Fruit fly (Drosophila melanogaster) whole organism: ENCODE results near the gene CG8112.
A peak's percentile ranks its signal among the peaks of the same experiment; 100 is the strongest.

Experiments
- CG8478 ChIP-seq: fragments of >200 bp; optimal IDR thresholded peaks from 2 replicates; lab custom pipeline; 2018; ENCODE audit warnings: inconsistent platforms
- Dll ChIP-seq: fragments of >200 bp; optimal IDR thresholded peaks from 2 replicates; lab custom pipeline; 2017
- EcR ChIP-seq, 2 experiments: fragments of >200 bp; optimal IDR thresholded peaks; 2 replicates each; lab custom pipeline; 2017; ENCODE audit warnings: missing biosample characterization in 2 of 2, missing genetic modification characterization in 2 of 2, missing genetic modification reagents in 2 of 2
- pan ChIP-seq: fragments of >200 bp; optimal IDR thresholded peaks from 2 replicates; lab custom pipeline; 2017
- psq ChIP-seq: fragments of >200 bp; optimal IDR thresholded peaks from 2 replicates; lab custom pipeline; 2017
- usp ChIP-seq: fragments of >200 bp; optimal IDR thresholded peaks from 2 replicates; lab custom pipeline; 2017; ENCODE audit warnings: missing biosample characterization, missing genetic modification characterization, mixed read lengths

The CG8112 gene

dm6 chr3R:8725179-8725578 is 12.4 kb downstream of the CG8112 start, which contains the start of gene ouib:
TSS of gene ouib (plus strand) at chr3R:8725479.
- TF ChIP-seq EcR (GFP tag; optimal IDR thresholded peaks at IDR 0.05; lab: Kevin White, UChicago): no peak
- TF ChIP-seq psq: no peak
- TF ChIP-seq CG8478: no peak

- TF ChIP-seq usp: no peak
- no peak for TF ChIP-seq CG8478
- no peak for TF ChIP-seq psq
These were observed 13.9 kb downstream of the CG8112 start, which contains the start of gene CG8159 for dm6 chr3R:8726632-8727031. TSS of gene CG8159 (plus strand) at chr3R:8726854.

dm6 chr3R:8729542-8729941 is 16.8 kb downstream of the CG8112 start, which contains the start of gene ranshi:
TSS of gene ranshi (minus strand) at chr3R:8729693.
- TF ChIP-seq EcR (GFP tag; optimal IDR thresholded peaks at IDR 0.05; lab: Kevin White, UChicago) (no peak), psq (no peak), pan (lab: Kevin White, UChicago) (no peak), CG8478 (no peak)

- TF ChIP-seq usp: no peak
- TF ChIP-seq Dll: no peak
- TF ChIP-seq psq: no peak
These were observed 19.0 kb downstream of the CG8112 start, which contains the start of the genes M1BP and CG8202 for dm6 chr3R:8731597-8732263. TSS of gene M1BP (minus strand) at chr3R:8731698. TSS of gene CG8202 (plus strand) at chr3R:8732091.

- TF ChIP-seq usp (no peak), CG8478 (no peak), EcR (GFP tag; optimal IDR thresholded peaks at IDR 0.05; lab: Kevin White, UChicago) (no peak), psq (no peak), pan (lab: Kevin White, UChicago) (no peak), Dll (no peak)
These were observed 26.5 kb downstream of the CG8112 start for dm6 chr3R:8739161-8739783.

dm6 chr3R:8740118-8740517 is 27.4 kb downstream of the CG8112 start:
- TF ChIP-seq pan (lab: Kevin White, UChicago) (no peak), CG8478 (no peak), EcR (GFP tag; optimal IDR thresholded peaks at IDR 0.05; lab: Kevin White, UChicago) (no peak), usp (no peak), psq (no peak), Dll (no peak)

dm6 chr3R:8741248-8741647 is 28.5 kb downstream of the CG8112 start:
- TF ChIP-seq pan (lab: Kevin White, UChicago) (no peak), Dll (no peak), EcR (GFP tag; optimal IDR thresholded peaks at IDR 0.05; lab: Kevin White, UChicago) (no peak), psq (no peak), usp (no peak), CG8478 (no peak)

- no peak for TF ChIP-seq pan (lab: Kevin White, UChicago)
- TF ChIP-seq psq: no peak
- TF ChIP-seq CG8478: no peak
- TF ChIP-seq usp: no peak
- no peak for TF ChIP-seq EcR (GFP tag; optimal IDR thresholded peaks at IDR 0.05; lab: Kevin White, UChicago)
- TF ChIP-seq Dll: no peak
These were observed 29.2 kb downstream of the CG8112 start for dm6 chr3R:8741941-8742340.

dm6 chr3R:8742661-8743060 is 29.9 kb downstream of the CG8112 start:
- TF ChIP-seq CG8478: no peak
- TF ChIP-seq EcR (GFP tag; optimal IDR thresholded peaks at IDR 0.05; lab: Kevin White, UChicago): peak in 1 of 2 experiments; percentile 69
- TF ChIP-seq usp: no peak
- TF ChIP-seq psq: no peak
- no peak for TF ChIP-seq Dll

dm6 chr3R:8744198-8744597 is 31.5 kb downstream of the CG8112 start:
- no peak for TF ChIP-seq pan (lab: Kevin White, UChicago)
- no peak for TF ChIP-seq CG8478
- TF ChIP-seq Dll: no peak
- no peak for TF ChIP-seq usp
- TF ChIP-seq psq: no peak
- TF ChIP-seq EcR (GFP tag; optimal IDR thresholded peaks at IDR 0.05; lab: Kevin White, UChicago): no peak

- TF ChIP-seq CG8478: no peak
These were observed 33.6 kb downstream of the CG8112 start for dm6 chr3R:8746354-8746753.

- TF ChIP-seq psq: no peak
- no peak for TF ChIP-seq EcR (GFP tag; optimal IDR thresholded peaks at IDR 0.05; lab: Kevin White, UChicago)
- no peak for TF ChIP-seq usp
- no peak for TF ChIP-seq CG8478
- TF ChIP-seq Dll: no peak
- TF ChIP-seq pan (lab: Kevin White, UChicago): no peak
These were observed 34.6 kb downstream of the CG8112 start, which contains the start of the genes CG9801 and Nasp for dm6 chr3R:8747134-8747870. TSS of gene CG9801 (minus strand) at chr3R:8747675. TSS of gene Nasp (plus strand) at chr3R:8747798.
